Fruit fly (Drosophila melanogaster) whole organism, embryonic: ENCODE results near the gene CG5104.

Experiments used
- CG2678 ChIP-seq: fragments of 200-800 bp; sonication (Bioruptor generic); optimal IDR thresholded peaks from 3 replicates; lab custom pipeline; 2019; ENCODE audit warnings: missing biosample characterization, mild to moderate bottlenecking, missing genetic modification characterization, moderate library complexity
- Sox102F ChIP-seq: fragments of 200-800 bp; sonication (Bioruptor generic); optimal IDR thresholded peaks from 2 replicates; lab custom pipeline; 2018; ENCODE audit warnings: missing biosample characterization, mild to moderate bottlenecking, missing genetic modification characterization, moderate library complexity
- gt ChIP-seq: fragments of 200-800 bp; sonication (Bioruptor generic); IDR thresholded peaks from 2 replicates; pipeline ENCODE4 v1.3.6; 2022; ENCODE audit warnings: missing biosample characterization, missing genetic modification characterization

DNA sequence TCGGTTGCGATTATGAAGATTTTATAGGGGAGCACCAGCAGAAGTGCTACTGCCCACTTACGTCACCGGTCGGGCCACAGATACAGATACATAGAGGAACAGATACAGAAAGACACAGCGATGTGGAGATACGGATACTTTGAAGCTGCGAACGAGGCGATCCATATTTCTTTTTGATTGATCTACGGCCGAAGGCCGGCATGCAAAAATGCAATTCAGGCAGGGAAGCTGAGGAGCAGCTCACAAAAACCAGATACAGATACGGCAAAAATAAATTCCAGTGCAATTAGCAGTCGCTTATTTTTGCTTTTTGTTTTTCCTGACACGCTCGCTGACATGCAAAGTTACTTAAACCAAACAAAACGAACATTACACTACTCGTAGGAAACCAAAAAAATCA lies 10.4 kb downstream of the CG5104 start:
- TF ChIP-seq CG2678 (tag; lab: Kevin White, UChicago) (no peak), Sox102F (GFP tag; lab: Kevin White, UChicago) (no peak), gt (GFP tag; lab: Robert Waterston, UW) (no peak)
